Fruit fly (Drosophila melanogaster) S2 (cell line): ENCODE results near the gene CG6356.

Experiments used
- CG8478 ChIP-seq: fragments of >200 bp; optimal IDR thresholded peaks from 2 replicates; lab custom pipeline; 2018
- CTCF ChIP-seq, 2 experiments: fragments of >200 bp; optimal IDR thresholded peaks; 2 replicates each; lab custom pipeline; 2018

CG6356 gene

dm6 chr3R:24319632-24320341 is 36.0 kb downstream of the CG6356 start:
- TF ChIP-seq CTCF (optimal IDR thresholded peaks at IDR 0.05; lab: Kevin White, UChicago), result no peak
- TF ChIP-seq CG8478 (lab: Kevin White, UChicago), result no peak

DNA sequence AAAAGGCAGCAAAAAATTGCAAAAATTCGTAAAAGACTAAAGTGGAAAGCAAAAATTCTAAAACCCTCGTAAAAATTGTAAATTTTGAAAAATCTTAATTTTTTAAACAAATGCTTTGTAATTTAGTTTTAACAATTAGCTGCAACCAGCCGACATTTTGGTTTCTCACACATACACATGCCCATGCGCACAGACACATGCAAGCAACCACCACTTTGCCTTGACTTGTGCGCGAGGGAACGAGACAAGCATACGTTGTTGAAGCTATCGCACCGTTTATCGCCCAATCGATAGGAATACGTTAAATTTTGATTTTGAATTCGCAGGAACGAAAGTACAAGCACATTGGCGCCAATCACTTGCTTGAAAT is 36.6 kb downstream of the CG6356 start:
- no peak for TF ChIP-seq CTCF (optimal IDR thresholded peaks at IDR 0.05; lab: Kevin White, UChicago)
- no peak for TF ChIP-seq CG8478 (lab: Kevin White, UChicago)

dm6 chr3R:24333182-24333808 is 49.5 kb downstream of the CG6356 start, which contains the start of the genes Rrp5 and Dis3:
TSS of gene Rrp5 (minus strand) at chr3R:24333316.
TSS of gene Dis3 (plus strand) at chr3R:24333433.
- peak; percentile 57 to 66 for TF ChIP-seq CTCF (optimal IDR thresholded peaks at IDR 0.05; lab: Kevin White, UChicago)
- TF ChIP-seq CG8478 (lab: Kevin White, UChicago), result no peak

dm6 chr3R:24336622-24337021 is 52.9 kb downstream of the CG6356 start, which contains the start of gene CG6432:
TSS of gene CG6432 (plus strand) at chr3R:24336922.
- TF ChIP-seq CTCF (optimal IDR thresholded peaks at IDR 0.05; lab: Kevin White, UChicago) (no peak), CG8478 (lab: Kevin White, UChicago) (no peak)
